Worm (Caenorhabditis elegans): ENCODE measurements around the gene T22B7.22.

Gene T22B7.22

ce11 chrX:5686065-5686464, 26.3 kb downstream of the T22B7.22 start, which contains the start of gene set-20 (continued):
- no peak for TF ChIP-seq snpc-4 (tag; optimal IDR thresholded peaks at IDR 0.05)
- no peak for TF ChIP-seq lin-13 (tag; optimal IDR thresholded peaks at IDR 0.05)
- no peak for TF ChIP-seq mab-5 (tag; optimal IDR thresholded peaks at IDR 0.05)

- no peak for TF ChIP-seq blmp-1 (tag; optimal IDR thresholded peaks at IDR 0.05)
Measured at ce11 chrX:5689077-5689476, 29.3 kb downstream of the T22B7.22 start.

ce11 chrX:5692099-5692498, 32.3 kb downstream of the T22B7.22 start, which contains the start of gene W01C8.1:
W01C8.1 (plus strand) TSS chrX:5692399.
- TF ChIP-seq ces-1 (GFP tag; optimal IDR thresholded peaks at IDR 0.05) = no peak
- no peak for TF ChIP-seq ceh-43 (GFP tag; optimal IDR thresholded peaks at IDR 0.05)
- TF ChIP-seq ztf-11 (tag; optimal IDR thresholded peaks at IDR 0.05) = no peak

- TF ChIP-seq sem-2 (GFP tag; optimal IDR thresholded peaks at IDR 0.05) (no peak), snpc-4 (tag; optimal IDR thresholded peaks at IDR 0.05) (no peak), ham-2 (GFP tag; optimal IDR thresholded peaks at IDR 0.05) (no peak), blmp-1 (tag; optimal IDR thresholded peaks at IDR 0.05) (no peak), lin-32 (GFP tag; optimal IDR thresholded peaks at IDR 0.05) (no peak), nhr-12 (tag; optimal IDR thresholded peaks at IDR 0.05) (no peak)
Measured at ce11 chrX:5695416-5695815, 35.6 kb downstream of the T22B7.22 start.

- peak; percentile 39 for TF ChIP-seq elt-1 (tag; optimal IDR thresholded peaks at IDR 0.05; ENCODE audit: borderline replicate concordance, insufficient read depth)
- peak; percentile 11 for TF ChIP-seq ham-2 (GFP tag; optimal IDR thresholded peaks at IDR 0.05)
- peak; percentile 23 for TF ChIP-seq nhr-2 (tag; optimal IDR thresholded peaks at IDR 0.05)
- TF ChIP-seq ceh-83 (GFP tag; optimal IDR thresholded peaks at IDR 0.05) = no peak
- no peak for TF ChIP-seq mls-2 (tag; optimal IDR thresholded peaks at IDR 0.05)
Measured at ce11 chrX:5696197-5696596, 36.4 kb downstream of the T22B7.22 start.

- TF ChIP-seq ztf-11 (tag; optimal IDR thresholded peaks at IDR 0.05) = no peak
- TF ChIP-seq nhr-12 (tag; optimal IDR thresholded peaks at IDR 0.05) = no peak
- no peak for TF ChIP-seq sptf-1 (tag; optimal IDR thresholded peaks at IDR 0.05)
- no peak for TF ChIP-seq bed-3 (GFP tag; optimal IDR thresholded peaks at IDR 0.05)
- TF ChIP-seq elt-1 (tag; optimal IDR thresholded peaks at IDR 0.05; ENCODE audit: borderline replicate concordance, insufficient read depth) = no peak
- TF ChIP-seq ham-2 (GFP tag; optimal IDR thresholded peaks at IDR 0.05) = no peak
- TF ChIP-seq zip-8 (tag; optimal IDR thresholded peaks at IDR 0.05) = no peak
Measured at ce11 chrX:5697208-5697607, 37.4 kb downstream of the T22B7.22 start, which contains the start of gene W01C8.5. W01C8.5 (minus strand) TSS chrX:5697308.

- TF ChIP-seq cnd-1 (tag; optimal IDR thresholded peaks at IDR 0.05) = peak; percentile 53
- no peak for TF ChIP-seq lin-13 (tag; optimal IDR thresholded peaks at IDR 0.05)
Measured at ce11 chrX:5698419-5698818, 38.7 kb downstream of the T22B7.22 start.

- TF ChIP-seq lin-32 (GFP tag; optimal IDR thresholded peaks at IDR 0.05) (no peak), mab-5 (tag; optimal IDR thresholded peaks at IDR 0.05) (no peak), blmp-1 (tag; optimal IDR thresholded peaks at IDR 0.05) (no peak), flh-1 (GFP tag; optimal IDR thresholded peaks at IDR 0.05) (no peak), snpc-4 (tag; optimal IDR thresholded peaks at IDR 0.05) (no peak), sem-2 (GFP tag; optimal IDR thresholded peaks at IDR 0.05) (no peak), ham-2 (GFP tag; optimal IDR thresholded peaks at IDR 0.05) (peak; percentile 21), lin-13 (tag; optimal IDR thresholded peaks at IDR 0.05) (no peak), elt-1 (tag; optimal IDR thresholded peaks at IDR 0.05; ENCODE audit: borderline replicate concordance, insufficient read depth) (no peak), ceh-39 (tag; optimal IDR thresholded peaks at IDR 0.05) (no peak), unc-62 (GFP tag; optimal IDR thresholded peaks at IDR 0.05) (no peak), nhr-2 (tag; optimal IDR thresholded peaks at IDR 0.05) (peak; percentile 30), nhr-76 (tag; optimal IDR thresholded peaks at IDR 0.05) (no peak), drap-1 (GFP tag; optimal IDR thresholded peaks at IDR 0.05) (no peak), mls-2 (tag; optimal IDR thresholded peaks at IDR 0.05) (no peak), unc-39 (tag; optimal IDR thresholded peaks at IDR 0.05) (no peak), ces-1 (GFP tag; optimal IDR thresholded peaks at IDR 0.05) (peak; percentile 32), nhr-12 (tag; optimal IDR thresholded peaks at IDR 0.05) (no peak)
Measured at ce11 chrX:5699555-5699954, 39.8 kb downstream of the T22B7.22 start.

Data from whole organism, mixed stage, embryonic.